Fruit fly (Drosophila melanogaster) whole organism, embryonic: ENCODE results near the gene Sirup.

ENCODE experiments used
- Antp ChIP-seq: fragments of 200-800 bp; sonication (Bioruptor generic); optimal IDR thresholded peaks from 3 replicates; lab custom pipeline; 2016; ENCODE audit warnings: missing biosample characterization, missing genetic modification characterization
- Asciz ChIP-seq: fragments of 200-800 bp; sonication (Bioruptor generic); optimal IDR thresholded peaks from 2 replicates; lab custom pipeline; 2017; ENCODE audit warnings: missing biosample characterization, mild to moderate bottlenecking, missing genetic modification characterization, missing genetic modification reagents
- Atf3 ChIP-seq: fragments of 200-800 bp; sonication (Bioruptor generic); optimal IDR thresholded peaks from 3 replicates; lab custom pipeline; 2016; ENCODE audit warnings: missing biosample characterization, missing genetic modification characterization
- Bteb2 ChIP-seq: fragments of 200-800 bp; sonication (Bioruptor generic); optimal IDR thresholded peaks from 2 replicates; lab custom pipeline; 2016; ENCODE audit warnings: missing biosample characterization, missing genetic modification characterization
- CG10267 ChIP-seq: fragments of 200-800 bp; sonication (Bioruptor generic); optimal IDR thresholded peaks from 2 replicates; lab custom pipeline; 2018; ENCODE audit warnings: missing biosample characterization, mild to moderate bottlenecking, missing genetic modification characterization, moderate library complexity
- CG10979 ChIP-seq: fragments of 200-800 bp; sonication (Bioruptor generic); optimal IDR thresholded peaks from 2 replicates; lab custom pipeline; 2018; ENCODE audit warnings: missing biosample characterization, mild to moderate bottlenecking, missing genetic modification characterization, moderate library complexity
- CG12391 ChIP-seq: fragments of 200-800 bp; sonication (Bioruptor generic); optimal IDR thresholded peaks from 3 replicates; lab custom pipeline; 2018; ENCODE audit warnings: missing biosample characterization, mild to moderate bottlenecking, missing genetic modification characterization, moderate library complexity
- CG13624 ChIP-seq: fragments of 200-800 bp; sonication (Bioruptor generic); optimal IDR thresholded peaks from 2 replicates; lab custom pipeline; 2016; ENCODE audit warnings: missing biosample characterization, missing genetic modification characterization
- CG14710 ChIP-seq: fragments of 200-800 bp; sonication (Bioruptor generic); optimal IDR thresholded peaks from 3 replicates; lab custom pipeline; 2019; ENCODE audit warnings: missing biosample characterization, mild to moderate bottlenecking, missing genetic modification characterization, moderate library complexity
- CG15601 ChIP-seq: fragments of 200-800 bp; sonication (Bioruptor generic); optimal IDR thresholded peaks from 3 replicates; lab custom pipeline; 2019; ENCODE audit warnings: missing biosample characterization, mild to moderate bottlenecking, missing genetic modification characterization, moderate library complexity
- CG17359 ChIP-seq: fragments of 200-800 bp; sonication (Bioruptor generic); optimal IDR thresholded peaks from 3 replicates; lab custom pipeline; 2018; ENCODE audit warnings: missing biosample characterization, mild to moderate bottlenecking, missing genetic modification characterization, moderate library complexity
- CG17829 ChIP-seq: fragments of 200-800 bp; optimal IDR thresholded peaks from 2 replicates; lab custom pipeline; 2019; ENCODE audit warnings: missing biosample characterization, mild to moderate bottlenecking, missing genetic modification characterization, moderate library complexity
- CG2199 ChIP-seq: fragments of 200-800 bp; sonication (Bioruptor generic); IDR thresholded peaks from 3 replicates; pipeline ENCODE4 v1.3.6; 2022; ENCODE audit warnings: missing biosample characterization, missing genetic modification characterization
- CG2678 ChIP-seq: fragments of 200-800 bp; sonication (Bioruptor generic); optimal IDR thresholded peaks from 3 replicates; lab custom pipeline; 2019; ENCODE audit warnings: missing biosample characterization, mild to moderate bottlenecking, missing genetic modification characterization, moderate library complexity
- CG2712 ChIP-seq: fragments of 200-800 bp; optimal IDR thresholded peaks from 3 replicates; lab custom pipeline; 2019; ENCODE audit warnings: missing biosample characterization, mild to moderate bottlenecking, missing genetic modification characterization, moderate library complexity
- CG30431 ChIP-seq: fragments of 200-800 bp; sonication (Bioruptor generic); optimal IDR thresholded peaks from 2 replicates; lab custom pipeline; 2017; ENCODE audit warnings: missing biosample characterization, missing genetic modification characterization
- CG6654 ChIP-seq: fragments of 200-800 bp; sonication (Bioruptor generic); optimal IDR thresholded peaks from 2 replicates; lab custom pipeline; 2017; ENCODE audit warnings: missing biosample characterization, mild to moderate bottlenecking, missing genetic modification characterization
- CG6689 ChIP-seq: fragments of 200-800 bp; sonication (Bioruptor generic); IDR thresholded peaks from 2 replicates; pipeline ENCODE4 v1.3.6; 2022; ENCODE audit warnings: missing biosample characterization, missing genetic modification characterization
- CG8924 ChIP-seq: fragments of 200-800 bp; optimal IDR thresholded peaks from 3 replicates; lab custom pipeline; 2019; ENCODE audit warnings: missing biosample characterization, mild to moderate bottlenecking, missing genetic modification characterization, moderate library complexity
- CG9215 ChIP-seq: fragments of 200-800 bp; sonication (Bioruptor generic); IDR thresholded peaks from 2 replicates; pipeline ENCODE4 v1.3.6; 2022; ENCODE audit warnings: missing biosample characterization, missing genetic modification characterization
- D19A ChIP-seq: fragments of 200-800 bp; optimal IDR thresholded peaks from 3 replicates; lab custom pipeline; 2019; ENCODE audit warnings: missing biosample characterization, mild to moderate bottlenecking, missing genetic modification characterization, moderate library complexity
- Gsc ChIP-seq: fragments of 200-800 bp; sonication (Bioruptor generic); IDR thresholded peaks from 2 replicates; pipeline ENCODE4 v1.3.6; 2022; ENCODE audit warnings: missing biosample characterization, missing genetic modification characterization
- Hmr ChIP-seq: fragments of 200-800 bp; sonication (Bioruptor generic); optimal IDR thresholded peaks from 3 replicates; lab custom pipeline; 2017; ENCODE audit warnings: mild to moderate bottlenecking, missing biosample characterization, missing genetic modification reagents, missing genetic modification characterization
- Lpt ChIP-seq: fragments of >200 bp; optimal IDR thresholded peaks from 2 replicates; lab custom pipeline; 2018; ENCODE audit warnings: missing biosample characterization, missing genetic modification characterization
- NFAT ChIP-seq: fragments of 200-800 bp; sonication (Bioruptor generic); IDR thresholded peaks from 2 replicates; pipeline ENCODE4 v1.3.6; 2022; ENCODE audit warnings: missing biosample characterization, missing genetic modification characterization
- Sox100B ChIP-seq: fragments of 200-800 bp; sonication (Bioruptor generic); optimal IDR thresholded peaks from 3 replicates; lab custom pipeline; 2018; ENCODE audit warnings: missing biosample characterization, mild to moderate bottlenecking, missing genetic modification characterization
- Sox102F ChIP-seq: fragments of 200-800 bp; sonication (Bioruptor generic); optimal IDR thresholded peaks from 2 replicates; lab custom pipeline; 2018; ENCODE audit warnings: missing biosample characterization, mild to moderate bottlenecking, missing genetic modification characterization, moderate library complexity
- Xrp1 ChIP-seq: fragments of 200-800 bp; sonication (Bioruptor generic); IDR thresholded peaks from 2 replicates; pipeline ENCODE4 v1.3.6; 2022; ENCODE audit warnings: missing biosample characterization, missing genetic modification characterization
- bsh ChIP-seq, 2 experiments: fragments of 200-800 bp; sonication (Bioruptor generic); optimal IDR thresholded peaks; 2 replicates each; lab custom pipeline; 2017 to 2018; ENCODE audit warnings: mild to moderate bottlenecking in 2 of 2, missing biosample characterization in 2 of 2, missing genetic modification characterization in 2 of 2, moderate library complexity in 1 of 2
- crp ChIP-seq, 2 experiments: fragments of 200-800 bp; sonication (Bioruptor generic); optimal IDR thresholded peaks; 2 replicates in 1 of 2; 3 replicates in 1 of 2; lab custom pipeline; 2017; ENCODE audit warnings: missing biosample characterization in 2 of 2, missing genetic modification characterization in 2 of 2, mild to moderate bottlenecking in 1 of 2, moderate library complexity in 1 of 2
- esg ChIP-seq: fragments of 200-800 bp; sonication (Bioruptor generic); conservative IDR thresholded peaks from 2 replicates; pipeline ENCODE4 v1.3.6; 2022; ENCODE audit warnings: missing biosample characterization, missing genetic modification characterization
- eve ChIP-seq, 2 experiments: fragments of >200 bp; optimal IDR thresholded peaks; 2 replicates each; lab custom pipeline; 2017; ENCODE audit warnings: missing biosample characterization in 2 of 2, missing genetic modification characterization in 2 of 2
- ftz-f1 ChIP-seq: fragments of 200-800 bp; sonication (Bioruptor generic); optimal IDR thresholded peaks from 2 replicates; lab custom pipeline; 2016; ENCODE audit warnings: missing biosample characterization, missing genetic modification characterization
- fu2 ChIP-seq: fragments of 200-800 bp; sonication (Bioruptor generic); optimal IDR thresholded peaks from 2 replicates; lab custom pipeline; 2016; ENCODE audit warnings: missing biosample characterization, missing genetic modification characterization
- gcm ChIP-seq: fragments of 200-800 bp; sonication (Bioruptor generic); optimal IDR thresholded peaks from 2 replicates; lab custom pipeline; 2019; ENCODE audit warnings: missing biosample characterization, mild to moderate bottlenecking, missing genetic modification characterization, moderate library complexity
- grn ChIP-seq: fragments of 200-800 bp; sonication (Bioruptor generic); optimal IDR thresholded peaks from 3 replicates; lab custom pipeline; 2017; ENCODE audit warnings: missing biosample characterization, missing genetic modification characterization
- lab ChIP-seq: fragments of 200-800 bp; sonication (Bioruptor generic); optimal IDR thresholded peaks from 3 replicates; lab custom pipeline; 2017; ENCODE audit warnings: missing biosample characterization, missing genetic modification characterization, mild to moderate bottlenecking, moderate library complexity, missing genetic modification reagents
- phol ChIP-seq: fragments of 200-800 bp; sonication (Bioruptor generic); optimal IDR thresholded peaks from 3 replicates; lab custom pipeline; 2018; ENCODE audit warnings: missing biosample characterization, mild to moderate bottlenecking, missing genetic modification characterization, moderate library complexity
- prd ChIP-seq, 3 experiments: fragments of >200 bp in 2 of 3; fragments of 200-800 bp in 1 of 3; sonication (Bioruptor generic) in 1 of 3; optimal IDR thresholded peaks in 2 of 3; IDR thresholded peaks in 1 of 3; 2 replicates in 2 of 3; 3 replicates in 1 of 3; pipeline versions ENCODE4 v1.3.6 to Lab custom; 2017 to 2022; ENCODE audit warnings: missing biosample characterization in 1 of 3, missing genetic modification characterization in 1 of 3
- row ChIP-seq: fragments of 200-800 bp; sonication (Bioruptor generic); IDR thresholded peaks from 3 replicates; pipeline ENCODE4 v1.3.6; 2022; ENCODE audit warnings: missing biosample characterization, missing genetic modification characterization
- sd ChIP-seq: fragments of 200-800 bp; sonication (Bioruptor generic); optimal IDR thresholded peaks from 3 replicates; lab custom pipeline; 2018; ENCODE audit warnings: missing biosample characterization, mild to moderate bottlenecking, missing genetic modification characterization, moderate library complexity
- stc ChIP-seq: fragments of 200-800 bp; sonication (Bioruptor generic); IDR thresholded peaks from 2 replicates; pipeline ENCODE4 v1.3.6; 2022; ENCODE audit warnings: missing biosample characterization, missing genetic modification characterization
- tin ChIP-seq: fragments of 200-800 bp; sonication (Bioruptor generic); optimal IDR thresholded peaks from 3 replicates; lab custom pipeline; 2016; ENCODE audit warnings: missing biosample characterization, missing genetic modification characterization

Sirup gene

dm6 chr2L:7993984-7994854, 4.5 kb upstream of the Sirup start, which contains the start of gene pes (continued):
- TF ChIP-seq CG6654 (GFP tag; lab: Kevin White, UChicago), result peak; percentile 81
- TF ChIP-seq gcm (GFP tag; lab: Kevin White, UChicago), result no peak
- peak; percentile 16 for TF ChIP-seq Hmr (GFP tag; lab: Kevin White, UChicago)
- no peak for TF ChIP-seq fu2 (GFP tag; lab: Kevin White, UChicago)
- no peak for TF ChIP-seq Lpt (GFP tag; lab: Kevin White, UChicago)
- peak; percentile 78 for TF ChIP-seq sd
- TF ChIP-seq CG12391 (tag; lab: Kevin White, UChicago), result no peak
- no peak for TF ChIP-seq Gsc (GFP tag; lab: Robert Waterston, UW)

DNA sequence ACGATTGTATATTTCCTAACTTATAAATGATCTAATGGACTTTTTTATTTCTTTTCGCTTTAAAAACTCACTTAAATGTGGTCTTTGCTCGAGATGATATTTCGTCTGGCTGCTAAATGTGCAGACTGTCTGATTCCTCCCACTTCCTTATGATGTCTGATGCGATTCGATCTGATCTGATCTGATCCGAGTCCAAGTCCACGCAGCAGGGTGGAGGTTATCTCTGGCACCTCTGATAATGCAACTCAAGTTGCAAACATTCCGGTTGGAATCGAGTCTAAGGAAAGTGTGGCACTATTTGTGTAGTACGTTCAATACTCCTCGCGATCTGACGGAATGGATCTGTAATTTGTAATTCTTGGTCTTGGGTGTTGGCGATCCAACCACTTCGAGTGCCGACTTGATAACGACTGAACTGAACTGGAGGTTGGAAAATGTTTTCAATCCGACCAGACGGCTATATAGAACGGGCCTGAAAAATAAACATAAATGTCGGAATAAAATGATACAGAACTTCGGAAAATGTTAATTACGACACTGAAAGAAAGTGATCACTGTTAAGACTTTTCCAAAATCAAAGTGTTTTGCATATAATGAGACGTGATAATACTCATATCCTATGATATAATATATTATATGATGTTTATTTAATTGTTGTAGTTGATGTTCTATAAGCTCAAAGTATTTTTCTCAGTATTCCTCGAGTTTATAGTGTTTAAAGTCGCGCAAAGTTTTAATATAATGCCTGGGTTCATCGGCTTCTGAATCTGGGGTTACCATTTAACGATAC, 1.2 kb upstream of the Sirup start:
- TF ChIP-seq D19A (tag; lab: Kevin White, UChicago) (peak; percentile 18), Xrp1 (GFP tag; lab: Robert Waterston, UW) (peak; percentile 59; the same call in 1 of the 2 replicates), tin (GFP tag; lab: Kevin White, UChicago) (peak; percentile 1), Antp (GFP tag; lab: Kevin White, UChicago) (no peak), grn (GFP tag; lab: Kevin White, UChicago) (peak; percentile 53), CG8924 (tag; lab: Kevin White, UChicago) (peak; percentile 11), NFAT (GFP tag; lab: Robert Waterston, UW) (no peak), eve (GFP tag; optimal IDR thresholded peaks at IDR 0.05; lab: Kevin White, UChicago) (no peak), esg (GFP tag; lab: Robert Waterston, UW) (0 out of 2 replicates have a peak, but pooled peaks have one; percentile 10), CG10267 (tag; lab: Kevin White, UChicago) (peak; percentile 35), sd (no peak), CG13624 (no peak), Bteb2 (GFP tag; lab: Kevin White, UChicago) (no peak), crp (GFP tag; optimal IDR thresholded peaks at IDR 0.05; lab: Kevin White, UChicago) (no peak), CG30431 (GFP tag; lab: Kevin White, UChicago) (no peak), CG14710 (tag; lab: Kevin White, UChicago) (peak; percentile 35), CG15601 (tag; lab: Kevin White, UChicago) (peak; percentile 5), Sox100B (GFP tag; lab: Kevin White, UChicago) (peak; percentile 25), Asciz (GFP tag; lab: Kevin White, UChicago) (peak; percentile 36), row (0 out of 3 replicates have a peak, but pooled peaks have one; percentile 15), CG17829 (tag; lab: Kevin White, UChicago) (peak; percentile 47), CG9215 (no peak), CG17359 (tag; lab: Kevin White, UChicago) (peak; percentile 59), prd (optimal IDR thresholded peaks at IDR 0.05; lab: Kevin White, UChicago) (no peak), prd (GFP tag; IDR thresholded peaks at IDR 0.05; lab: Robert Waterston, UW) (peak; percentile 45; the same call in 1 of the 3 replicates), CG2199 (GFP tag; lab: Robert Waterston, UW) (0 out of 3 replicates have a peak, but pooled peaks have one; percentile 18), bsh (GFP tag; optimal IDR thresholded peaks at IDR 0.05; lab: Kevin White, UChicago) (peak in 1 of 2 experiments; percentile 27), Atf3 (no peak), CG2712 (peak; percentile 59), CG2678 (tag; lab: Kevin White, UChicago) (peak; percentile 47), Sox102F (GFP tag; lab: Kevin White, UChicago) (peak; percentile 60), phol (tag; lab: Kevin White, UChicago) (peak; percentile 57), CG6689 (GFP tag; lab: Robert Waterston, UW) (0 out of 2 replicates have a peak, but pooled peaks have one; percentile 24), CG10979 (tag; lab: Kevin White, UChicago) (peak; percentile 53), ftz-f1 (no peak), lab (GFP tag; lab: Kevin White, UChicago) (peak; percentile 38), stc (0 out of 2 replicates have a peak, but pooled peaks have one; percentile 33)
